Worm (Caenorhabditis elegans): ENCODE results near the gene cpg-9.

ce11 chrIV:3069619-3070260, at the start of gene cpg-9:
- TF ChIP-seq skn-1 (tag; optimal IDR thresholded peaks at IDR 0.05) (no peak), unc-39 (tag; optimal IDR thresholded peaks at IDR 0.05) (no peak), nhr-11 (tag; optimal IDR thresholded peaks at IDR 0.05) (no peak), unc-62 (GFP tag; optimal IDR thresholded peaks at IDR 0.05) (no peak), gmeb-1 (tag; optimal IDR thresholded peaks at IDR 0.05) (no peak), unc-55 (GFP tag; optimal IDR thresholded peaks at IDR 0.05) (no peak), zag-1 (tag; optimal IDR thresholded peaks at IDR 0.05) (no peak), lin-39 (tag; optimal IDR thresholded peaks at IDR 0.05) (no peak)
